Worm (Caenorhabditis elegans) whole organism, L4 larva: Measurements from ENCODE around the gene F35H8.2.

ENCODE experiments used
- gei-8 ChIP-seq: fragments of 200-800 bp; sonication (Bioruptor generic); optimal IDR thresholded peaks from 2 replicates; lab custom pipeline; 2018; ENCODE audit warnings: mild to moderate bottlenecking, missing genetic modification characterization, missing compliant biosample characterization
- lim-7 ChIP-seq: fragments of 200-800 bp; sonication (Bioruptor generic); IDR thresholded peaks from 2 replicates; pipeline ENCODE4 v1.3.6; 2022; ENCODE audit warnings: missing genetic modification characterization, missing compliant biosample characterization
- ztf-11 ChIP-seq: fragments of 150-350 bp; optimal IDR thresholded peaks from 2 replicates; lab custom pipeline; 2014; ENCODE audit warnings: missing biosample characterization, missing genetic modification characterization

- TF ChIP-seq lim-7 (GFP tag; lab: Robert Waterston, UW) = no peak
- no peak for TF ChIP-seq gei-8 (GFP tag; lab: Kevin White, UChicago)
- TF ChIP-seq ztf-11 (tag; lab: Kevin White, UChicago) = no peak
These were observed 19.1 kb downstream of the F35H8.2 start for ce11 chrII:9574406-9574805.
